Worm (Caenorhabditis elegans) whole organism, late embryonic: Measurements from ENCODE around the gene R05F9.11.

Experiments used
- K02D7.2 ChIP-seq: sonication (generic microtip); optimal IDR thresholded peaks from 2 replicates; lab custom pipeline; 2017; ENCODE audit warnings: mild to moderate bottlenecking, missing genetic modification characterization, missing compliant biosample characterization
- K09A11.1 ChIP-seq: sonication (generic microtip); optimal IDR thresholded peaks from 2 replicates; lab custom pipeline; 2017; ENCODE audit warnings: antibody characterized with exemption, mild to moderate bottlenecking, missing genetic modification characterization, missing compliant biosample characterization; ENCODE audit not compliant: insufficient read depth
- Y22D7AL.16 ChIP-seq: sonication (generic microtip); optimal IDR thresholded peaks from 2 replicates; lab custom pipeline; 2016; ENCODE audit warnings: missing genetic modification characterization, missing compliant biosample characterization
- ahr-1 ChIP-seq: sonication (generic microtip); optimal IDR thresholded peaks from 2 replicates; lab custom pipeline; 2016; ENCODE audit warnings: missing genetic modification characterization, missing compliant biosample characterization
- ceh-14 ChIP-seq: sonication (generic microtip); optimal IDR thresholded peaks from 2 replicates; lab custom pipeline; 2016; ENCODE audit warnings: missing genotype, missing genetic modification characterization, missing compliant biosample characterization
- ceh-19 ChIP-seq: fragments of 200-800 bp; sonication (Bioruptor generic); optimal IDR thresholded peaks from 2 replicates; lab custom pipeline; 2018; ENCODE audit warnings: mild to moderate bottlenecking, missing genetic modification characterization, missing compliant biosample characterization
- ceh-2 ChIP-seq: sonication (generic microtip); optimal IDR thresholded peaks from 2 replicates; lab custom pipeline; 2016; ENCODE audit warnings: missing genotype, missing genetic modification characterization, missing compliant biosample characterization
- ceh-22 ChIP-seq: sonication (generic microtip); optimal IDR thresholded peaks from 2 replicates; lab custom pipeline; 2017; ENCODE audit warnings: missing biosample characterization, missing genetic modification characterization
- ceh-31 ChIP-seq: sonication (generic microtip); optimal IDR thresholded peaks from 2 replicates; lab custom pipeline; 2016; ENCODE audit warnings: missing genetic modification characterization, missing compliant biosample characterization
- ceh-45 ChIP-seq: fragments of 200-800 bp; sonication (Bioruptor generic); IDR thresholded peaks from 2 replicates; pipeline ENCODE4 v1.3.6; 2022; ENCODE audit warnings: missing genetic modification reagents, missing genetic modification characterization, missing compliant biosample characterization
- dmd-4 ChIP-seq: sonication (generic microtip); optimal IDR thresholded peaks from 2 replicates; lab custom pipeline; 2016; ENCODE audit warnings: borderline replicate concordance, missing genetic modification characterization, missing compliant biosample characterization
- dve-1 ChIP-seq: sonication (generic microtip); optimal IDR thresholded peaks from 2 replicates; lab custom pipeline; 2017; ENCODE audit warnings: antibody characterized with exemption, mild to moderate bottlenecking, missing genetic modification characterization, missing compliant biosample characterization
- elt-2 ChIP-seq: sonication (generic microtip); optimal IDR thresholded peaks from 2 replicates; lab custom pipeline; 2016; ENCODE audit warnings: missing genetic modification reagents, missing genetic modification characterization, missing compliant biosample characterization
- eyg-1 ChIP-seq: sonication (generic microtip); optimal IDR thresholded peaks from 2 replicates; lab custom pipeline; 2016; ENCODE audit warnings: missing genotype, missing genetic modification characterization, missing compliant biosample characterization
- fkh-10 ChIP-seq: fragments of 150-350 bp; optimal IDR thresholded peaks from 2 replicates; lab custom pipeline; 2014; ENCODE audit warnings: missing biosample characterization, missing genetic modification reagents, missing genetic modification characterization
- fkh-6 ChIP-seq: sonication (generic microtip); optimal IDR thresholded peaks from 2 replicates; lab custom pipeline; 2016; ENCODE audit warnings: missing genetic modification characterization, missing compliant biosample characterization
- gmeb-2 ChIP-seq: sonication (generic microtip); optimal IDR thresholded peaks from 2 replicates; lab custom pipeline; 2016; ENCODE audit warnings: missing genetic modification characterization, inconsistent platforms, missing compliant biosample characterization
- hlh-15 ChIP-seq: sonication (generic microtip); optimal IDR thresholded peaks from 2 replicates; lab custom pipeline; 2016; ENCODE audit warnings: missing genetic modification characterization, missing compliant biosample characterization
- hlh-30 ChIP-seq: sonication (generic microtip); optimal IDR thresholded peaks from 2 replicates; lab custom pipeline; 2017; ENCODE audit warnings: antibody characterized with exemption, missing genetic modification characterization, missing compliant biosample characterization; ENCODE audit not compliant: insufficient read depth
- hlh-8 ChIP-seq: sonication (generic microtip); optimal IDR thresholded peaks from 2 replicates; lab custom pipeline; 2016; ENCODE audit warnings: missing genotype, missing genetic modification characterization, missing compliant biosample characterization
- lin-11 ChIP-seq: fragments of 200-800 bp; sonication (Bioruptor generic); optimal IDR thresholded peaks from 2 replicates; lab custom pipeline; 2018; ENCODE audit warnings: mild to moderate bottlenecking, missing genetic modification characterization, missing compliant biosample characterization
- madf-2 ChIP-seq: sonication (generic microtip); optimal IDR thresholded peaks from 2 replicates; lab custom pipeline; 2017; ENCODE audit warnings: missing genetic modification characterization, missing compliant biosample characterization
- mec-3 ChIP-seq: sonication (generic microtip); optimal IDR thresholded peaks from 2 replicates; lab custom pipeline; 2016; ENCODE audit warnings: borderline replicate concordance, missing genetic modification characterization, missing compliant biosample characterization
- npax-4 ChIP-seq: sonication (generic microtip); optimal IDR thresholded peaks from 2 replicates; lab custom pipeline; 2016; ENCODE audit warnings: missing genetic modification characterization, missing compliant biosample characterization
- pat-9 ChIP-seq: fragments of 200-800 bp; sonication (Bioruptor generic); optimal IDR thresholded peaks from 2 replicates; lab custom pipeline; 2018; ENCODE audit warnings: mild to moderate bottlenecking, missing genetic modification characterization, moderate library complexity, missing compliant biosample characterization
- pax-1 ChIP-seq: fragments of 150-350 bp; optimal IDR thresholded peaks from 2 replicates; lab custom pipeline; 2014; ENCODE audit warnings: missing biosample characterization, missing genetic modification characterization
- pha-2 ChIP-seq: sonication (generic microtip); optimal IDR thresholded peaks from 2 replicates; lab custom pipeline; 2017; ENCODE audit warnings: mild to moderate bottlenecking, missing genetic modification characterization, missing compliant biosample characterization
- pha-4 ChIP-seq: fragments of 150-350 bp; optimal IDR thresholded peaks from 2 replicates; lab custom pipeline; 2018; ENCODE audit warnings: missing biosample characterization, missing genetic modification reagents, missing genetic modification characterization
- rnt-1 ChIP-seq: sonication (generic microtip); optimal IDR thresholded peaks from 2 replicates; lab custom pipeline; 2016; ENCODE audit warnings: missing genetic modification characterization, missing compliant biosample characterization
- sdc-2 ChIP-seq: sonication (generic microtip); optimal IDR thresholded peaks from 2 replicates; lab custom pipeline; 2016; ENCODE audit warnings: missing genotype, missing genetic modification characterization, missing compliant biosample characterization
- sox-2 ChIP-seq: fragments of 200-800 bp; sonication (Bioruptor generic); IDR thresholded peaks from 2 replicates; pipeline ENCODE4 v1.3.6; 2022; ENCODE audit warnings: missing genetic modification reagents, missing genetic modification characterization, missing compliant biosample characterization
- syd-9 ChIP-seq: sonication (generic microtip); optimal IDR thresholded peaks from 2 replicates; lab custom pipeline; 2016; ENCODE audit warnings: mild to moderate bottlenecking, missing genetic modification characterization, moderate library complexity, missing compliant biosample characterization
- tbx-2 ChIP-seq: sonication (generic microtip); optimal IDR thresholded peaks from 2 replicates; lab custom pipeline; 2016; ENCODE audit warnings: missing genetic modification characterization, missing compliant biosample characterization
- tbx-7 ChIP-seq: sonication (generic microtip); optimal IDR thresholded peaks from 2 replicates; lab custom pipeline; 2016; ENCODE audit warnings: missing genotype, missing genetic modification characterization, missing compliant biosample characterization
- unc-3 ChIP-seq, 2 experiments: fragments of 200-800 bp in 1 of 2; sonication (Bioruptor generic) in 1 of 2; sonication (generic microtip) in 1 of 2; conservative IDR thresholded peaks in 1 of 2; optimal IDR thresholded peaks in 1 of 2; 2 replicates each; pipeline versions ENCODE4 v1.3.6 to Lab custom; 2016 to 2022; ENCODE audit warnings: missing compliant biosample characterization in 2 of 2, missing genetic modification characterization in 2 of 2, missing genetic modification reagents in 1 of 2
- unc-42 ChIP-seq: sonication (generic microtip); optimal IDR thresholded peaks from 2 replicates; lab custom pipeline; 2016; ENCODE audit warnings: missing genotype, missing genetic modification characterization, missing compliant biosample characterization
- unc-55 ChIP-seq: sonication (generic microtip); optimal IDR thresholded peaks from 2 replicates; lab custom pipeline; 2017; ENCODE audit warnings: missing biosample characterization, missing genetic modification reagents, missing genetic modification characterization
- zip-5 ChIP-seq: sonication (generic microtip); optimal IDR thresholded peaks from 2 replicates; lab custom pipeline; 2016; ENCODE audit warnings: missing genetic modification characterization, missing compliant biosample characterization
- ztf-16 ChIP-seq: sonication (generic microtip); optimal IDR thresholded peaks from 2 replicates; lab custom pipeline; 2017; ENCODE audit warnings: missing genetic modification characterization, missing compliant biosample characterization

Gene R05F9.11

DNA sequence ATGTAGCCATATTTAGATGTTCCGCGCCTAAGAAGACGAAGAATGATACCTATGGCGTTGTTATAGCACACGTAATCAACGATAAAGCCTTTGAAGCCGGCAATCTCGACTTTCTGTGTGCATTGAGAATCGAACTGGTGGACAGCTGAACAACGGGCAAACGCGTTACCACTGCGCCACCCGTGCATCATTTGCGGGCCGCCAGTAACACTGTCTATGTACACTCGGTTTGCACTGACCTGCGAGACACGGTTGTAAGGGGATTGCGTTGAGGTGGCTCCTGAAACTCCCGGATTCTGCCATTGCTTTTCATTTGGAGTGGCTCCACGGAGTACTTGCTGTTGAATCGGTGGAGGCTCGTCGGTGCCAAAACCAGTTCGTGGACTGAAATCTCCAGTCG is 28.4 kb upstream of the R05F9.11 start (continued):
- TF ChIP-seq madf-2 (tag; lab: Kevin White, UChicago) (peak; percentile 74), ceh-31 (tag; lab: Kevin White, UChicago) (peak; percentile 39), ceh-2 (tag; lab: Kevin White, UChicago) (peak; percentile 22), pat-9 (tag; lab: Kevin White, UChicago) (peak; percentile 78), syd-9 (tag; lab: Kevin White, UChicago) (peak; percentile 49), K09A11.1 (peak; percentile 60), fkh-10 (GFP tag; lab: Kevin White, UChicago) (no peak), ceh-45 (no peak), dmd-4 (tag; lab: Kevin White, UChicago) (no peak), mec-3 (peak; percentile 59), ahr-1 (tag; lab: Kevin White, UChicago) (no peak), hlh-30 (tag; lab: Kevin White, UChicago) (peak; percentile 6), ceh-22 (tag; lab: Kevin White, UChicago) (peak; percentile 36), unc-3 (GFP tag; conservative IDR thresholded peaks at IDR 0.05; lab: Robert Waterston, UW) (peak; percentile 33; the same call in 1 of the 2 replicates), unc-3 (tag; optimal IDR thresholded peaks at IDR 0.05; lab: Kevin White, UChicago) (peak; percentile 28), pax-1 (tag; lab: Kevin White, UChicago) (no peak), zip-5 (tag; lab: Kevin White, UChicago) (peak; percentile 30), unc-55 (GFP tag; lab: Kevin White, UChicago) (no peak), gmeb-2 (tag; lab: Kevin White, UChicago) (peak; percentile 59), hlh-15 (tag; lab: Kevin White, UChicago) (no peak)

DNA sequence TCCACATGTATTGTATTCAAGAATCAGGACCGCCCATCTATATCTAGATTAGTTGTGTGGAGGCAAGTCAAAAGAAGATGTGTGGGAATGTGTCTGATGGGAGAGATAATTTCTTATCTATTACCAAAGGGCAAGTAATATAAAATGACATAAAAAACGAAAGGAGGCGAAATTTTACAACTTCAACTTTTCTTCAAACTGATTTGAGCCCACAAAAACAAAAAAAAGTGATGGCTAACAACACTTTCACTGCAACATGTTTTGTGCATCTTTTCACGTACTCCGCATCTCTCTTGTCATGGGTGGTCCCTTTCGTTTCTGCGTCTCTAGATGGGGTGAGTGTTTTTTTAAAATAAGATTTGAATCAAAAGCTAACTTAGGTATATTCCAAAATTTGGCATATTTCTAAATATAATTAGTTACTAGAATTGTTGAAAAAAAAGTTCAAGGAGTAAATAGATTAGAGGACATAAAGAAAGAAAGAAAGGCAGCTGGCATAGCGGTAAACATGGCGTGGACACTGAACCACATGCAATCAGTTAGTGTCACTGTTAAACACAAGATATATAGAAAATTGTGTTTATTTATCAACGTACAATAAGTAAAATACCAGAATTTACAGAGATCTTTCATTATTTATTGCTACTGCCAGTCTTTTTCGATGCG is 27.7 kb upstream of the R05F9.11 start, which contains the start of gene ZK546.19:
Gene ZK546.19, plus strand, starts transcription at position 186 of the 666 bp plus-strand sequence.
- TF ChIP-seq fkh-10 (GFP tag; lab: Kevin White, UChicago) (no peak), fkh-6 (tag; lab: Kevin White, UChicago) (no peak), pax-1 (tag; lab: Kevin White, UChicago) (no peak), ceh-14 (tag; lab: Kevin White, UChicago) (no peak), hlh-8 (tag; lab: Kevin White, UChicago) (no peak), ceh-45 (no peak), rnt-1 (tag; lab: Kevin White, UChicago) (peak; percentile 27), gmeb-2 (tag; lab: Kevin White, UChicago) (no peak), tbx-7 (no peak), unc-42 (tag; lab: Kevin White, UChicago) (peak; percentile 5), lin-11 (tag; lab: Kevin White, UChicago) (no peak)

DNA sequence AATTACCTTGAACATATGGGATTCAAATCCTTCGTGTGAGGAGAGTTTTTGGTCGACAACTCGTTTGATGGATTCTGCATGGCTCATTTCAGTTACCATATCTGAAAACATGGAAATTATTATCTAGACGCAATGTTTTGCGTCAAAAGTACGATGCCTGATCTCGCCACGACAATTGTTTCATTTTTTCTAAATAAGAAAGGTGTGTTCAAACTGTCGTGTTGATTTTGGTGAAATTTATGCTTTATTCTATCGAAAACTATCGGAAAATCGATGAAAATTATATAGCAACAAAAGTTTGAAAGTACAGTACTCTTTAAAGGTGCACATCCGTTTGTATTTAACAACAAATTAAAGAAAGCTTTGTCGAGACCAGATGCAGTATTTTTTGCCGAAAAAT is 27.0 kb upstream of the R05F9.11 start, which contains the start of gene cblc-1:
Gene cblc-1, minus strand, starts transcription at position 101 of the 400 bp plus-strand sequence.
- TF ChIP-seq tbx-2 (tag; lab: Kevin White, UChicago) (no peak), syd-9 (tag; lab: Kevin White, UChicago) (no peak), hlh-30 (tag; lab: Kevin White, UChicago) (no peak), Y22D7AL.16 (tag; lab: Kevin White, UChicago) (no peak), ceh-2 (tag; lab: Kevin White, UChicago) (no peak), pha-2 (no peak), unc-55 (GFP tag; lab: Kevin White, UChicago) (no peak), sdc-2 (no peak), pha-4 (no peak), eyg-1 (tag; lab: Kevin White, UChicago) (no peak), hlh-8 (tag; lab: Kevin White, UChicago) (no peak), elt-2 (tag; lab: Kevin White, UChicago) (no peak)
- TF ChIP-seq, all 69 proteins: peak for 0

DNA sequence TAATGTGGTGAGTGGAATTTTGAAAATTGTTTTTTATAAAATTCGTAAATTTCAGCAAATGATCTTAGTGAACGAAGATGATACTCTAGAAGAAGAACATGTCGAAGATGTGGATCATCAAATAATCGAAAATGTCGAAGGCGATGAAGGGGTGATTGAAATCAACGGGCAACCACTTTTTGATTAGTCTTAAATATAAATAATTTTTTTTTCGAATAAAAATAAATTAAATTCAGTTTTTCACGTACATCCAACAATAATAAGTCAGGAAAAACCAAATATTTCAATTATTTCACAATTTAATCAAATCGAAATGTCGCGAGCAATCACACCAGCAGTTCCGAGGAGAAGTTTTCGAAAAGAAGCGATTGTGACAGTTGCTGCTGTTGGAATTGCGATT is 23.7 kb upstream of the R05F9.11 start, which contains the start of gene ZK546.4:
Gene ZK546.4, plus strand, starts transcription at position 301 of the 400 bp plus-strand sequence.
- TF ChIP-seq ceh-19 (GFP tag; lab: Kevin White, UChicago) (no peak), tbx-7 (no peak), npax-4 (tag; lab: Kevin White, UChicago) (no peak), ceh-31 (tag; lab: Kevin White, UChicago) (no peak), K02D7.2 (tag; lab: Kevin White, UChicago) (no peak), ztf-16 (tag; lab: Kevin White, UChicago) (no peak), lin-11 (tag; lab: Kevin White, UChicago) (no peak), sox-2 (no peak), syd-9 (tag; lab: Kevin White, UChicago) (no peak), dve-1 (no peak)
